Fruit fly (Drosophila melanogaster) whole organism, adult: ENCODE results near the gene Rab27.
A peak's percentile ranks its signal among the peaks of the same experiment; 100 is the strongest.

Experiments
- CG11617 ChIP-seq: fragments of 200-800 bp; sonication (Bioruptor generic); optimal IDR thresholded peaks from 2 replicates; lab custom pipeline; 2017; ENCODE audit warnings: mild to moderate bottlenecking, missing biosample characterization, missing genetic modification reagents, missing genetic modification characterization
- CG12768 ChIP-seq: fragments of 200-800 bp; sonication (Bioruptor generic); optimal IDR thresholded peaks from 2 replicates; lab custom pipeline; 2017; ENCODE audit warnings: missing biosample characterization, missing genetic modification characterization, mild to moderate bottlenecking, moderate library complexity, missing genetic modification reagents
- CG14711 ChIP-seq: fragments of 200-800 bp; sonication (Bioruptor generic); optimal IDR thresholded peaks from 2 replicates; lab custom pipeline; 2018; ENCODE audit warnings: missing biosample characterization, mild to moderate bottlenecking, missing genetic modification characterization, moderate library complexity
- CG1620 ChIP-seq: fragments of 200-800 bp; sonication (Bioruptor generic); optimal IDR thresholded peaks from 2 replicates; lab custom pipeline; 2016; ENCODE audit warnings: missing biosample characterization, missing genetic modification characterization
- CG33017 ChIP-seq: fragments of 200-800 bp; sonication (Bioruptor generic); optimal IDR thresholded peaks from 2 replicates; lab custom pipeline; 2018; ENCODE audit warnings: missing biosample characterization, mild to moderate bottlenecking, missing genetic modification characterization, moderate library complexity
- CG5204 ChIP-seq: fragments of 200-800 bp; sonication (Bioruptor generic); optimal IDR thresholded peaks from 2 replicates; lab custom pipeline; 2016; ENCODE audit warnings: missing biosample characterization, missing genetic modification characterization
- CG7045 ChIP-seq: fragments of 200-800 bp; sonication (Bioruptor generic); optimal IDR thresholded peaks from 2 replicates; lab custom pipeline; 2017; ENCODE audit warnings: missing biosample characterization, mild to moderate bottlenecking, missing genetic modification characterization
- CG7101 ChIP-seq: fragments of 200-800 bp; sonication (Bioruptor generic); optimal IDR thresholded peaks from 2 replicates; lab custom pipeline; 2018; ENCODE audit warnings: missing biosample characterization, mild to moderate bottlenecking, missing genetic modification characterization, moderate library complexity
- Clk ChIP-seq: fragments of 200-800 bp; sonication (Bioruptor generic); optimal IDR thresholded peaks from 2 replicates; lab custom pipeline; 2017; ENCODE audit warnings: missing biosample characterization, missing genetic modification characterization
- Crg-1 ChIP-seq: fragments of 200-800 bp; sonication (Bioruptor generic); optimal IDR thresholded peaks from 2 replicates; lab custom pipeline; 2016; ENCODE audit warnings: missing biosample characterization, missing genetic modification characterization
- Hr96 ChIP-seq: fragments of 200-800 bp; sonication (Bioruptor generic); optimal IDR thresholded peaks from 2 replicates; lab custom pipeline; 2016; ENCODE audit warnings: missing biosample characterization, missing genetic modification characterization
- Mnt ChIP-seq: fragments of 200-800 bp; sonication (Bioruptor generic); optimal IDR thresholded peaks from 2 replicates; lab custom pipeline; 2016; ENCODE audit warnings: missing biosample characterization, mild to moderate bottlenecking, missing genetic modification characterization
- bab1 ChIP-seq: fragments of 200-800 bp; sonication (Bioruptor generic); optimal IDR thresholded peaks from 3 replicates; lab custom pipeline; 2019; ENCODE audit warnings: missing biosample characterization, mild to moderate bottlenecking, missing genetic modification characterization, moderate library complexity
- cic ChIP-seq: fragments of 200-800 bp; sonication (Bioruptor generic); optimal IDR thresholded peaks from 2 replicates; lab custom pipeline; 2017; ENCODE audit warnings: missing biosample characterization, mild to moderate bottlenecking, missing genetic modification characterization, moderate library complexity
- cnc ChIP-seq, 2 experiments: fragments of >200 bp; optimal IDR thresholded peaks; 2 replicates each; lab custom pipeline; 2017
- kay ChIP-seq: fragments of 200-800 bp; sonication (Bioruptor generic); peaks from one replicate; lab custom pipeline; 2016; ENCODE audit warnings: missing biosample characterization, missing genetic modification characterization, borderline replicate concordance
- ovo ChIP-seq: fragments of 200-800 bp; sonication (Bioruptor generic); optimal IDR thresholded peaks from 2 replicates; lab custom pipeline; 2016; ENCODE audit warnings: missing biosample characterization, missing genetic modification characterization
- pad ChIP-seq: fragments of 200-800 bp; sonication (Bioruptor generic); optimal IDR thresholded peaks from 3 replicates; lab custom pipeline; 2017; ENCODE audit warnings: missing biosample characterization, missing genetic modification characterization, mild to moderate bottlenecking, moderate library complexity, missing genetic modification reagents
- tj ChIP-seq: fragments of 200-800 bp; sonication (Bioruptor generic); optimal IDR thresholded peaks from 3 replicates; lab custom pipeline; 2017; ENCODE audit warnings: missing biosample characterization, mild to moderate bottlenecking, missing genetic modification characterization, moderate library complexity
- toe ChIP-seq: fragments of 200-800 bp; sonication (Bioruptor generic); optimal IDR thresholded peaks from 2 replicates; lab custom pipeline; 2016; ENCODE audit warnings: missing biosample characterization, missing genetic modification characterization

Rab27 gene

dm6 chrX:1470562-1470961, 6.2 kb downstream of the Rab27 start, which contains the start of gene pck:
Gene pck, plus strand, starts transcription at chrX:1470666.
- no peak for TF ChIP-seq CG12768
- TF ChIP-seq CG1620 (GFP tag; lab: Kevin White, UChicago) = peak; percentile 77
- TF ChIP-seq kay = no peak
- TF ChIP-seq ovo (GFP tag; lab: Kevin White, UChicago) = peak; percentile 78
- TF ChIP-seq Clk = no peak
- TF ChIP-seq toe = peak; percentile 60
- no peak for TF ChIP-seq cic (GFP tag; lab: Kevin White, UChicago)
- TF ChIP-seq bab1 (GFP tag; lab: Kevin White, UChicago) = peak; percentile 56
- peak; percentile 54 for TF ChIP-seq CG7101
- TF ChIP-seq CG11617 (GFP tag; lab: Kevin White, UChicago) = peak; percentile 66
- peak; percentile 36 for TF ChIP-seq tj
- peak; percentile 10 for TF ChIP-seq CG33017
- TF ChIP-seq CG14711 (tag; lab: Kevin White, UChicago) = peak; percentile 68
- TF ChIP-seq cnc (optimal IDR thresholded peaks at IDR 0.05; lab: Kevin White, UChicago) = no peak
- peak; percentile 81 for TF ChIP-seq Hr96 (GFP tag; lab: Kevin White, UChicago)
- TF ChIP-seq CG5204 (GFP tag; lab: Kevin White, UChicago) = no peak
- TF ChIP-seq Mnt (GFP tag; lab: Kevin White, UChicago) = peak; percentile 86
- peak; percentile 57 for TF ChIP-seq Crg-1 (GFP tag; lab: Kevin White, UChicago)
- peak; percentile 56 for TF ChIP-seq pad
- TF ChIP-seq CG7045 (GFP tag; lab: Kevin White, UChicago) = no peak

- no peak for TF ChIP-seq Mnt (GFP tag; lab: Kevin White, UChicago)
- no peak for TF ChIP-seq Hr96 (GFP tag; lab: Kevin White, UChicago)
- TF ChIP-seq tj = no peak
- no peak for TF ChIP-seq CG7101
- TF ChIP-seq CG12768 = no peak
- no peak for TF ChIP-seq cic (GFP tag; lab: Kevin White, UChicago)
- no peak for TF ChIP-seq Clk
- TF ChIP-seq CG14711 (tag; lab: Kevin White, UChicago) = no peak
- no peak for TF ChIP-seq pad
- TF ChIP-seq ovo (GFP tag; lab: Kevin White, UChicago) = no peak
- no peak for TF ChIP-seq CG33017
- TF ChIP-seq CG7045 (GFP tag; lab: Kevin White, UChicago) = no peak
- TF ChIP-seq kay = no peak
- TF ChIP-seq CG1620 (GFP tag; lab: Kevin White, UChicago) = no peak
- no peak for TF ChIP-seq CG11617 (GFP tag; lab: Kevin White, UChicago)
- no peak for TF ChIP-seq bab1 (GFP tag; lab: Kevin White, UChicago)
- TF ChIP-seq Crg-1 (GFP tag; lab: Kevin White, UChicago) = no peak
- no peak for TF ChIP-seq cnc (optimal IDR thresholded peaks at IDR 0.05; lab: Kevin White, UChicago)
- TF ChIP-seq toe = no peak
- no peak for TF ChIP-seq CG5204 (GFP tag; lab: Kevin White, UChicago)
These were observed 7.1 kb downstream of the Rab27 start, which contains the start of gene CG32808 for dm6 chrX:1469717-1470116. Gene CG32808, minus strand, starts transcription at chrX:1469817.

dm6 chrX:1467382-1467592, 9.5 kb downstream of the Rab27 start, which contains the start of gene CG14778:
Gene CG14778, plus strand, starts transcription at chrX:1467493.
- TF ChIP-seq CG7045 (GFP tag; lab: Kevin White, UChicago) = no peak
- TF ChIP-seq CG14711 (tag; lab: Kevin White, UChicago) = no peak
- no peak for TF ChIP-seq Clk
- no peak for TF ChIP-seq CG7101
- TF ChIP-seq bab1 (GFP tag; lab: Kevin White, UChicago) = no peak
- TF ChIP-seq Hr96 (GFP tag; lab: Kevin White, UChicago) = no peak
- no peak for TF ChIP-seq CG12768

dm6 chrX:1466505-1467381, 10.0 kb downstream of the Rab27 start:
- TF ChIP-seq tj (peak; percentile 94), pad (peak; percentile 73), CG12768 (peak; percentile 17), CG5204 (GFP tag; lab: Kevin White, UChicago) (no peak), toe (no peak), CG7101 (peak; percentile 10), Crg-1 (GFP tag; lab: Kevin White, UChicago) (no peak), Clk (no peak), Mnt (GFP tag; lab: Kevin White, UChicago) (peak; percentile 89), bab1 (GFP tag; lab: Kevin White, UChicago) (peak; percentile 6), cnc (optimal IDR thresholded peaks at IDR 0.05; lab: Kevin White, UChicago) (peak; percentile 65 to 93), CG33017 (no peak), cic (GFP tag; lab: Kevin White, UChicago) (peak; percentile 99), CG14711 (tag; lab: Kevin White, UChicago) (no peak), CG11617 (GFP tag; lab: Kevin White, UChicago) (peak; percentile 25), kay (no peak), ovo (GFP tag; lab: Kevin White, UChicago) (peak; percentile 68), Hr96 (GFP tag; lab: Kevin White, UChicago) (peak; percentile 52)

dm6 chrX:1465707-1466504, 10.9 kb downstream of the Rab27 start, which contains the start of the genes O-fut2 and CG14777:
Gene O-fut2, minus strand, starts transcription at chrX:1465996.
Gene CG14777, plus strand, starts transcription at chrX:1466134.
- TF ChIP-seq ovo (GFP tag; lab: Kevin White, UChicago) (no peak), CG5204 (GFP tag; lab: Kevin White, UChicago) (no peak), kay (no peak), CG14711 (tag; lab: Kevin White, UChicago) (no peak), CG1620 (GFP tag; lab: Kevin White, UChicago) (no peak), CG33017 (no peak), Clk (no peak), Crg-1 (GFP tag; lab: Kevin White, UChicago) (no peak)
